Worm (Caenorhabditis elegans): ENCODE measurements around the gene F40G12.10.
"Not testable (repeated sequence)": the region's sequence is repeated elsewhere in the genome, so short reads cannot be mapped to it uniquely, and the experiment has no call there.

Gene F40G12.10

DNA sequence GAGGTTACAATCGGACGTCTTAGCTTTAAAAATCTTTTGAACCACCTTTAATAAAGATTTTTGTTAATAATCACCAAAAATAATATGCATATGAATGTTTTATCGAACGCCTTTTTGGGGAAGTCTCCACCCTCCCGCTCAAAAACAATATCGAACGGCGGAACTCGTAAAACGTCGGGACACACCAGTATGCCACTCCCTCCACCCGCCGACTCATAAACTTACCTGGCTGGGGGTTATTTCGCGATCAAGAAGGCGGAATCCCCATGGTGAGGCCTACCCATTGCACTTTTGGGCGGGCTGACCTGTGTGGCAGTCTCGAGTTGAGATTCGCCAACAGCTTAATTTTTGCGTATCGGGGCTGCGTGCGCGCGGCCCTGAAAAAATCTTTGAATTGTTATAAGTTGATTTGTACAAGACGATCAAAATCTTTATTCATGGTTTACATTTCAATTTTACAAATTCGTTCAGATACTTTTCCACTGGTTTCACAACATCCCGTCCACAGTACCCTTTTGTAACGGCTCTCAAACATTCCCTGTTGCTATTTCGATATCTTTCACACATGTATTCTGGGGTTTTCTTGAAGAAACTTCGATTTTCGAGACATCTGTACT is 15.9 kb upstream of the F40G12.10 start:
- TF ChIP-seq snpc-4 (tag; optimal IDR thresholded peaks at IDR 0.05) (peak; percentile 22), lin-11 (tag; optimal IDR thresholded peaks at IDR 0.05) (no peak)

- TF ChIP-seq aly-2 (tag; optimal IDR thresholded peaks at IDR 0.05) (no peak), lin-11 (tag; optimal IDR thresholded peaks at IDR 0.05) (no peak), nhr-12 (tag; optimal IDR thresholded peaks at IDR 0.05) (no peak), gmeb-1 (tag; optimal IDR thresholded peaks at IDR 0.05) (no peak), mbf-1 (tag; optimal IDR thresholded peaks at IDR 0.05) (no peak), ama-1 (optimal IDR thresholded peaks at IDR 0.05) (no peak), sem-4 (tag; optimal IDR thresholded peaks at IDR 0.05) (no peak), sma-3 (GFP tag; optimal IDR thresholded peaks at IDR 0.05) (no peak), zag-1 (tag; optimal IDR thresholded peaks at IDR 0.05) (no peak), nhr-11 (tag; optimal IDR thresholded peaks at IDR 0.05) (no peak), lin-13 (GFP tag; optimal IDR thresholded peaks at IDR 0.05) (no peak)
These were observed 14.7 kb upstream of the F40G12.10 start, which contains the start of gene F40G12.4 for ce11 chrV:14268616-14269015. TSS of gene F40G12.4 (minus strand) at chrV:14268716.

DNA sequence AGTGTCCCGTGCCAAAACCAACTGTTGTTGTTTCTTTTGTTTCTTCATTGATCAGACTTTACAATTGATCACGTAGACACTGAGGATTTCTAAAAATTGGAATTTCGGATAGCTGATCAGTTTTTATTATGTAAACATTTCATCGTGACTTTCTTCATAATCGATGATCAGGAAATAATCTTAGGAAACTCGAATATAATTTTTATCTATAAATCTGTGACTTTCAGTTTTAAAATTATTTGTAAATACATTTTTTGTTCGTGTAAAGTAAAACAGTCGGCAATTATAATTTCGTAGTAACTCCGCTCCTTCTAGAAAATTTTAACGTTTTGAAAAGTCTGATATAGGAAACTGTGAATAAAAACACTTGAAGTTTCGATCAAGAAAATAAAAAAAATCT is 12.6 kb upstream of the F40G12.10 start, which contains the start of gene F40G12.5:
F40G12.5 (minus strand) TSS at position 101 of the 400 bp plus-strand sequence.
- TF ChIP-seq F13H6.1 (tag; optimal IDR thresholded peaks at IDR 0.05) (no peak), lin-13 (GFP tag; optimal IDR thresholded peaks at IDR 0.05) (no peak), nhr-12 (tag; optimal IDR thresholded peaks at IDR 0.05) (no peak), unc-55 (GFP tag; optimal IDR thresholded peaks at IDR 0.05) (no peak), dmd-4 (tag; optimal IDR thresholded peaks at IDR 0.05) (no peak), lin-39 (tag; optimal IDR thresholded peaks at IDR 0.05) (no peak), ceh-82 (tag; optimal IDR thresholded peaks at IDR 0.05) (no peak), fos-1 (tag; optimal IDR thresholded peaks at IDR 0.05) (no peak), lin-11 (tag; optimal IDR thresholded peaks at IDR 0.05) (no peak)

DNA sequence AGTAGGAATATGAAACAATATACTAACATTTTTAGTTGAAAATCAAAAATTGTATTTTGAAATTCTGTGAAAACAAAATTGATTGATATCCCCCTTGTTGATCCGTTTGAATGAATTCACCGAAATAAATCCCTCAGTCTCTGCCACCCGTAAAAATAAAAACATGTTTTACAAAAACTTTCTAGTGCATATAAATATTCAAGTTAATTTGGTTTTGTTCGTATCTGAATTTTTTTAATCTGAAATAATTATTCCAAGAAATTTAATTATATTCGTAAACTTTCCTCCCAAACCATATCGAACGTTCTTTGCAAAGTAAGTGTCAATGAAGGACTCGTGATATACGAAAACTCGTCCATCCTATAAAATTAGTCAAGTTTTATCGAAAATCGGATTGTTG is 10.3 kb upstream of the F40G12.10 start, which contains the start of gene F40G12.6:
F40G12.6 (minus strand) TSS at position 101 of the 400 bp plus-strand sequence.
- TF ChIP-seq Y55F3AM.14 (GFP tag; optimal IDR thresholded peaks at IDR 0.05) = no peak
- no peak for TF ChIP-seq ztf-4 (tag; optimal IDR thresholded peaks at IDR 0.05)

ce11 chrV:14274268-14274667 is 9.1 kb upstream of the F40G12.10 start, which contains the start of gene F40G12.7:
TSS of gene F40G12.7 (plus strand) at chrV:14274568.
- TF ChIP-seq alr-1, nhr-25, nhr-21 (tag; optimal IDR thresholded peaks at IDR 0.05): not testable (repeated sequence)

- peak; percentile 38 for TF ChIP-seq snpc-4 (tag; optimal IDR thresholded peaks at IDR 0.05)
These were observed 5.9 kb upstream of the F40G12.10 start for ce11 chrV:14277456-14277855.

DNA sequence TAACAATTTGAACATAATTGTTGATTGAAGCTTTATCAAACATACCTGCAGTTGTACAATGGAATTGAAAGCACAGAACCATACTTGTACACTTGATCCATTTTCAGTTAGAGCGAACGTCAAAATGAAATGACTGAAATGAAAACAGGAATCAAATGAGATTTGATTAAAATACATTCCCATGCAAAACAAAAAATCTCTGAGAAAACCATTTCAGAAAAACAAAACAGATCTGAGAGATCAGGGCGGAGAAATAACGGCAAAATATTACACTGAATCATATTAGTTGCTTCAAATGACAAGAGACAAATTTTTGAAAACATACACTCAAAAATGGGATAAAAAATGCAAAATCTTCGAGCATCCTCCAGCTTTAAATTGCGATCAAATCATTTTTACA is 3.6 kb upstream of the F40G12.10 start, which contains the start of gene srt-33:
srt-33 (minus strand) TSS at position 101 of the 400 bp plus-strand sequence.
- no peak for TF ChIP-seq dmd-4 (tag; optimal IDR thresholded peaks at IDR 0.05)

ce11 chrV:14282222-14282709 is 1.1 kb upstream of the F40G12.10 start, which contains the start of the genes srt-74 and F40G12.9:
TSS of gene srt-74 (minus strand) at chrV:14282322.
TSS of gene F40G12.9 (plus strand) at chrV:14282659.
- TF ChIP-seq nhr-77 (tag; optimal IDR thresholded peaks at IDR 0.05) = no peak
- no peak for TF ChIP-seq lin-13 (GFP tag; optimal IDR thresholded peaks at IDR 0.05)
- no peak for TF ChIP-seq alr-1 (tag; optimal IDR thresholded peaks at IDR 0.05)
- TF ChIP-seq lsy-2 (tag; optimal IDR thresholded peaks at IDR 0.05) = no peak
- TF ChIP-seq snpc-4 (tag; optimal IDR thresholded peaks at IDR 0.05) = no peak
- no peak for TF ChIP-seq mbf-1 (tag; optimal IDR thresholded peaks at IDR 0.05)
- no peak for TF ChIP-seq nhr-12 (tag; optimal IDR thresholded peaks at IDR 0.05)
- TF ChIP-seq nhr-10 (tag; optimal IDR thresholded peaks at IDR 0.05) = no peak
